Fruit fly (Drosophila melanogaster): ENCODE data around the gene CG43251.

DNA sequence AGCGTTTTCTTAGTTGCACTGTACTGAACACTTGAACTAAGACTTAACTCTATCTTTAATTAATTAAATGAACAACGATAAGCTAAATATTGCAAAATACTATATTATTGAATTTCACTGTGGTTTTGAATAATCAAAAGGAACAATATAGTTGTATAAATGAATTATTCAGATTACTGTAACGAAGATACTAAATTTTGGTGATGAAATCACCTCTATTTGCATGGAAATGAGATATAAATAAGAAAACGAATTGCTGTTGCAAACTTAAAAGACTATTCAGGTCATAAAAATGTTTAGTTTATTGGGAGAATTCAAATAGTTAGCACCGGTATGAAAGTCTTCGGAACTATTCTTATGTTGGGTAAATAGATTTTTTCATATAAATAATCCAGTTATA is at the start of gene CG43251:
- no peak for TF ChIP-seq foxo (GFP tag; optimal IDR thresholded peaks at IDR 0.05)
- no peak for TF ChIP-seq HLH106 (tag; optimal IDR thresholded peaks at IDR 0.05)
